Fruit fly (Drosophila melanogaster): Measurements from ENCODE around the gene E2f2.

The E2f2 gene

DNA sequence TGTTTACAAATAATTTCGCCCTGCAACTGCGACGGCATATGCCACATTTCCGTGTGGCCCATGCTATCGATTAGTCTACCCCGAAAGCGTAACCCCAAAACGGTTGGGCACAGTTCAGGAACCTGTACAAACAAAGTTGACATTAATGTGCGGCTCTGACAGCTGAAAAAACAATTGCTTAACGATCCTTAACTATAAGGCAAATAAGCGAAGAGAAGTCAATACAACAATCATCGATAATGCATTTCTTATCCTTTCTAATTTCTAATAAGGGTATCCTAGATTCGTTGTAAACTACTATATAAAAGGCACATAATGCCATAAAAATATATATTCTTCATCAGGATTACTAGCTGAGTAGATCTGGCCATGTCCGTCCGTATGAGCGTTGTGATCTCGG is 44.7 kb downstream of the E2f2 start:
- TF ChIP-seq CG17801 (GFP tag; optimal IDR thresholded peaks at IDR 0.05; ENCODE audit: partially characterized antibody): no peak

- no peak for TF ChIP-seq CG17801 (GFP tag; optimal IDR thresholded peaks at IDR 0.05; ENCODE audit: partially characterized antibody)
These were observed 46.9 kb downstream of the E2f2 start for dm6 chr2L:21109680-21110079.

dm6 chr2L:21108759-21109282 is 47.7 kb downstream of the E2f2 start:
- peak; percentile 6 for TF ChIP-seq CG17801 (GFP tag; optimal IDR thresholded peaks at IDR 0.05; ENCODE audit: partially characterized antibody)

DNA sequence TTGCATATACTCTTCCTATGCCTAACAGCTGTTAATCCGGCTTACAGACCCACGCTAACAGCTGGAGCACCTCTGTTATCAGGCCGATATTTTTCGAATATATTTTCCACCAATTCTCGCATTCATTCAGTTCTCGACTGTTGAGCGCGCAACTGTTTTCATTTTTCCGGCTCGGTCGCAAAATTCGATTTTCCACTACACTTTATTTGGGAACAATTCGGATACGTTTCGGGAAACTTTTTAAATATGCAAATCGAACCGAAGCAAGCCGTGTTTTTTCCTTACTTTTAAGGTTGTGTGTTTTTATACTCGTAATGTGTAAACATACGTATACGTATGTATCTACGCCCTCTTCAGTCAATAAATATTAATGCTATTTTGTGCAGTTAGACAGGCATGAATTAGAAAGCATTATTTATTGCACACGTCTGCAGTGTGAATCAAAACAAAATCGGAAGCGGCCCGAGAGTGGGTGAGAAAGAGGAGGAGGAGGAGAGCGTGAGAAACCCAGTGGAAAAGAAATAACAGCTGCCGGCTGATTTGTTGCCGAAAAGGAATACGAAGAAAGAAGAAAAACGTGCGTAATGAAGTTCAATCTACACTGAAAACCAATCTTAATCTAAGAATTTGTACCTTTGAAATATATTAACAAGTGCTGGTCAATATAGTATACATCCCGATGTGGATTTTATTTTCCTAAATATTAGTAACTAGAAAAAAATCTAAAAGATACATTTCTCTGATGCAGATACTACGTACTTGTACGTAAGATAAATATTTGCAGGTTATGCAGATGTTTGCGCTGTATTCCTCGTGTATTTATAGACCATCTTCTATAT is 48.7 kb downstream of the E2f2 start:
- TF ChIP-seq CG17801 (GFP tag; optimal IDR thresholded peaks at IDR 0.05; ENCODE audit: partially characterized antibody): no peak

DNA sequence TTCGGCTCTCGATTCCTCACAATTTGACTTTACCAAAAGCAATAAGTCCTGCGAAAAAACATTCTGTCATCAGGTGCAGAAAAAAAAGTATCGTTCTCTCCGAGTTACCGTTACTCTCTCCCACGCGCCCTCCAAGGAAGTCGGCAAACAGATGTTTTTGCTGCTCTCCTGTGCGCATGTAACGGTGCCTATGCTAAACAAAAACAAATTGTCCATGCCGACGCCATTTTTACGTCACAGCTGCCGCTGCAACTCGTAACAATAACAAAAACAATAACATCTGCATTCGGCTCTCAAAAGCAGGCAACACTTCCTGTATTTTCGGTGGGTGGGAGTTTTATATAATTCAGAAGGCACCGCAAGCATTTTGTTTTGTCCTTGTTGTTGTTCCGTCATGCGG is 51.4 kb downstream of the E2f2 start:
- TF ChIP-seq CG17801 (GFP tag; optimal IDR thresholded peaks at IDR 0.05; ENCODE audit: partially characterized antibody): no peak

dm6 chr2L:21104326-21104725 is 52.2 kb downstream of the E2f2 start, which contains the start of the genes CG46307 and Nhe2:
Gene CG46307, plus strand, starts transcription at chr2L:21104568.
Gene Nhe2, plus strand, starts transcription at chr2L:21104568.
- TF ChIP-seq CG17801 (GFP tag; optimal IDR thresholded peaks at IDR 0.05; ENCODE audit: partially characterized antibody): no peak
